Worm (Caenorhabditis elegans): ENCODE results near the gene str-43.

str-43 gene

DNA sequence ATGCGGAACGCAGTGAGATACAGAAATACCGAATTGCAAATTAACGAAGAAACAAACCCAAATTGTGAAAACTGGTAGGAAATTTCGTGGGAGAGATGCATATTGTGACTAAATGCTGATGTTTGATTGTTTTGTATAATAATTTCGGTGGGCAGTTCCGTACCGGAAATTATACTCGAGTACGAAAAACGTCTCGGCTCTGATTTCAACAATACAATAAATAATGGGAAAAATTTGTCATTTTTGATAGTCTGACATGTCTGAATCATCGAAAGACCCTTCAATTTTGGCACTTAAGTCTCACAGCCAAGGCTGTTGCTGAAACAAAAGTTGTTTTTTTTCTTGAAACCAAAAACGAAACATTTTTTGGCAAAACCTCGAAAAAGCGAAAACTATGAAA lies at the start of gene str-43:
Gene str-43, minus strand, starts transcription at position 101 of the 400 bp plus-strand sequence.
- TF ChIP-seq K11D2.4 (GFP tag; IDR thresholded peaks at IDR 0.05) (no peak), ceh-40 (GFP tag; IDR thresholded peaks at IDR 0.05) (no peak), Y67H2A.10 (GFP tag; conservative IDR thresholded peaks at IDR 0.05) (no peak), lin-40 (tag; optimal IDR thresholded peaks at IDR 0.05) (no peak), nfya-2 (GFP tag; IDR thresholded peaks at IDR 0.05) (no peak), Y56A3A.18 (GFP tag; IDR thresholded peaks at IDR 0.05) (no peak), repo-1 (tag; optimal IDR thresholded peaks at IDR 0.05) (no peak), mel-28 (tag; optimal IDR thresholded peaks at IDR 0.05; ENCODE audit: borderline replicate concordance) (no peak), madf-8 (GFP tag; conservative IDR thresholded peaks at IDR 0.05) (no peak), B0019.2 (GFP tag; conservative IDR thresholded peaks at IDR 0.05) (no peak), fkh-3 (tag; optimal IDR thresholded peaks at IDR 0.05) (no peak), lag-1 (GFP tag; IDR thresholded peaks at IDR 0.05) (no peak)

- TF ChIP-seq chd-7 (tag; optimal IDR thresholded peaks at IDR 0.05) (no peak), sea-2 (GFP tag; IDR thresholded peaks at IDR 0.05) (no peak), F55B11.4 (tag; optimal IDR thresholded peaks at IDR 0.05; ENCODE audit: borderline replicate concordance, insufficient read depth) (no peak), C06A6.2 (GFP tag; conservative IDR thresholded peaks at IDR 0.05) (no peak), lir-1 (GFP tag; conservative IDR thresholded peaks at IDR 0.05) (no peak), snpc-4 (GFP tag; optimal IDR thresholded peaks at IDR 0.05) (no peak), snpc-4 (tag; optimal IDR thresholded peaks at IDR 0.05) (no peak), snpc-1.1 (tag; optimal IDR thresholded peaks at IDR 0.05; ENCODE audit: insufficient read depth) (no peak), cebp-1 (GFP tag; IDR thresholded peaks at IDR 0.05) (no peak), cebp-1 (tag; optimal IDR thresholded peaks at IDR 0.05) (no peak), hrde-1 (tag; optimal IDR thresholded peaks at IDR 0.05; ENCODE audit: borderline replicate concordance) (no peak), unc-62 (GFP tag; optimal IDR thresholded peaks at IDR 0.05) (no peak), ztf-6 (GFP tag; IDR thresholded peaks at IDR 0.05) (no peak), F23B12.7 (tag; optimal IDR thresholded peaks at IDR 0.05; ENCODE audit: insufficient read depth) (no peak), D2030.7 (GFP tag; IDR thresholded peaks at IDR 0.05) (no peak), F39B2.1 (GFP tag; IDR thresholded peaks at IDR 0.05) (no peak)
Measured at ce11 chrV:15798108-15798507, 46.2 kb upstream of the str-43 start, which contains the start of gene T26E4.10. Gene T26E4.10 (minus strand): TSS chrV:15798208.

ce11 chrV:15796087-15796486 lies 44.1 kb upstream of the str-43 start, which contains the start of gene nhr-223:
Gene nhr-223 (plus strand): TSS chrV:15796387.
- TF ChIP-seq akir-1 (GFP tag; optimal IDR thresholded peaks at IDR 0.05): no peak

- TF ChIP-seq ekl-4 (GFP tag; IDR thresholded peaks at IDR 0.05): no peak
- TF ChIP-seq aptf-2 (GFP tag; conservative IDR thresholded peaks at IDR 0.05): no peak
- no peak for TF ChIP-seq lin-26 (GFP tag; IDR thresholded peaks at IDR 0.05)
- TF ChIP-seq egl-18 (GFP tag; IDR thresholded peaks at IDR 0.05): no peak
- no peak for TF ChIP-seq lag-1 (GFP tag; IDR thresholded peaks at IDR 0.05)
- TF ChIP-seq attf-6 (GFP tag; IDR thresholded peaks at IDR 0.05): no peak
- no peak for TF ChIP-seq B0261.1 (tag; optimal IDR thresholded peaks at IDR 0.05)
- no peak for TF ChIP-seq ccch-3 (GFP tag; optimal IDR thresholded peaks at IDR 0.05)
- TF ChIP-seq snpc-4 (GFP tag; optimal IDR thresholded peaks at IDR 0.05): no peak
- no peak for TF ChIP-seq snpc-4 (tag; optimal IDR thresholded peaks at IDR 0.05)
- no peak for TF ChIP-seq cebp-2 (GFP tag; IDR thresholded peaks at IDR 0.05)
- TF ChIP-seq egrh-3 (GFP tag; IDR thresholded peaks at IDR 0.05): no peak
Measured at ce11 chrV:15793270-15793669, 41.3 kb upstream of the str-43 start, which contains the start of gene T26E4.7. Gene T26E4.7 (plus strand): TSS chrV:15793570.

Data from whole organism, young adult.